Worm (Caenorhabditis elegans): ENCODE results near the gene C13B4.1.

Gene C13B4.1

DNA sequence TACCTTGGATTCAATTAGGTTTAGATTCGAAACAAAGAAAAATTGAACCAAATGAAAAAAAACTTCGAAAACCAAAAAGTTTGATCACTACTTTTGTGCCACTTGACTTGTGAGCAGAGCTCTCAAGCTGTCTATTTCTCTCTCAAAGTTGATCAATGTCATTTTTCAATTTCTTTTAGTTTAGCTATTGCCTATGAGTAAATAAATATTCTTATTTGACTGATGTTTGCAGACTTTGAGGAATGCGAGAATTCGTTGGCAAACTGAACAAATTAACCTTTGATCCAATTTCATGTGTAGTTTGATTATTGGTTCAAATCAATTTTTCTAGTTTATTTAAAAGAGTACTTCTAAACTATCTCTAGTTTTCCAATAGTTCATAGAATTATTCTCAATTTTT lies 4.4 kb upstream of the C13B4.1 start:
- TF ChIP-seq cnd-1 (tag; optimal IDR thresholded peaks at IDR 0.05) (no peak), ceh-39 (tag; optimal IDR thresholded peaks at IDR 0.05) (no peak), lsy-2 (tag; optimal IDR thresholded peaks at IDR 0.05) (no peak), unc-120 (tag; optimal IDR thresholded peaks at IDR 0.05; ENCODE audit: poor library complexity, severe bottlenecking) (no peak), ham-2 (GFP tag; optimal IDR thresholded peaks at IDR 0.05) (no peak), ces-1 (GFP tag; optimal IDR thresholded peaks at IDR 0.05) (no peak), ztf-11 (tag; optimal IDR thresholded peaks at IDR 0.05) (no peak), zip-8 (tag; optimal IDR thresholded peaks at IDR 0.05) (no peak), nhr-2 (tag; optimal IDR thresholded peaks at IDR 0.05) (no peak), nhr-76 (tag; optimal IDR thresholded peaks at IDR 0.05) (no peak), unc-39 (tag; optimal IDR thresholded peaks at IDR 0.05) (no peak), blmp-1 (tag; optimal IDR thresholded peaks at IDR 0.05) (no peak), flh-1 (GFP tag; optimal IDR thresholded peaks at IDR 0.05) (no peak), lin-13 (tag; optimal IDR thresholded peaks at IDR 0.05) (no peak), unc-62 (GFP tag; optimal IDR thresholded peaks at IDR 0.05) (no peak), M03D4.4 (tag; optimal IDR thresholded peaks at IDR 0.05) (no peak), lin-32 (GFP tag; optimal IDR thresholded peaks at IDR 0.05) (no peak), elt-1 (tag; optimal IDR thresholded peaks at IDR 0.05; ENCODE audit: borderline replicate concordance, insufficient read depth) (no peak), nhr-237 (tag; optimal IDR thresholded peaks at IDR 0.05) (no peak), drap-1 (GFP tag; optimal IDR thresholded peaks at IDR 0.05) (no peak)

DNA sequence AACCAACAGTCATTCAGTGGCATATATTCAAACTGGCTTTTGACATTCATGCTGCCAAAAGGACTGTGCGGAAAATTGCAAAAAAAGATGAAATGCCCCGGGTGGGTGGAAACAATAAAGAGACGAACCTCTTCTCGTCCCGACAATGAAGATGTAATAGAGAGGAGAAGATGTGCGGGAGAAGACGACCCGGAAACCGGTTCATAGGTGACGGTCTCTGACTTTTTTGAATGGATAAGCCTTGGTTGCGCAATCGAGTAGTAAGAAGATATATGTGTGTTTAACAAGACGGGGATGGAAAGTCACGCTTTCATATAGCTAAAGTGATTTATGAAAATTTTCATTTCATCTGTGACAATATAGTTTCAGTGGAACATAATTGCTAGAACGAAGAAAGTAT lies 1.3 kb upstream of the C13B4.1 start:
- TF ChIP-seq blmp-1 (tag; optimal IDR thresholded peaks at IDR 0.05) (no peak), ceh-43 (GFP tag; optimal IDR thresholded peaks at IDR 0.05) (no peak), cnd-1 (tag; optimal IDR thresholded peaks at IDR 0.05) (no peak), pha-4 (tag; optimal IDR thresholded peaks at IDR 0.05) (no peak), unc-120 (tag; optimal IDR thresholded peaks at IDR 0.05; ENCODE audit: poor library complexity, severe bottlenecking) (no peak), unc-62 (GFP tag; optimal IDR thresholded peaks at IDR 0.05) (peak; percentile 1), zip-8 (tag; optimal IDR thresholded peaks at IDR 0.05) (peak; percentile 38), nhr-237 (tag; optimal IDR thresholded peaks at IDR 0.05) (no peak), elt-1 (tag; optimal IDR thresholded peaks at IDR 0.05; ENCODE audit: borderline replicate concordance, insufficient read depth) (no peak)

DNA sequence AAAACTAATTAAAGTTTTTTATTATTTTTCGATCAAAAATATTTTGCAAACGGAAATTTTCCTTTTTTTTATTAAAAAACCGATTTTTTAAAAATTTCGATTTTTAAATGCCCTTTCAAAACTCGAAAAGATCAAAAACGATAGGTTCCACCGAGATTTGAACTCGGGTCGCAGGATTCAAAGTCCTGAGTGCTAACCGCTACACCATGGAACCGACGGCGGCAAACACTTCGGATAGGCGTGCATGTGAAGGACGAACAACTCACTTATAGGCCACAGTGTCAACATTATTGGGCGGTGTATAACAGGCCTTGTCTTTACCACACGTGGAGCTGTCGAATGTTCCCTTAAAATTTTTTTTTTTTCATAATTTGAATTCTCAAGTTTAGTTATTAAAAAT lies 4.7 kb downstream of the C13B4.1 start:
- no peak for TF ChIP-seq ham-2 (GFP tag; optimal IDR thresholded peaks at IDR 0.05)
- no peak for TF ChIP-seq nhr-76 (tag; optimal IDR thresholded peaks at IDR 0.05)
- peak; percentile 30 for TF ChIP-seq cnd-1 (tag; optimal IDR thresholded peaks at IDR 0.05)
- peak; percentile 20 for TF ChIP-seq M03D4.4 (tag; optimal IDR thresholded peaks at IDR 0.05)
- TF ChIP-seq bed-3 (GFP tag; optimal IDR thresholded peaks at IDR 0.05), result no peak
- peak; percentile 6 for TF ChIP-seq nhr-2 (tag; optimal IDR thresholded peaks at IDR 0.05)
- no peak for TF ChIP-seq mls-2 (tag; optimal IDR thresholded peaks at IDR 0.05)
- no peak for TF ChIP-seq hlh-1 (tag; optimal IDR thresholded peaks at IDR 0.05)
- no peak for TF ChIP-seq lsy-2 (tag; optimal IDR thresholded peaks at IDR 0.05)
- TF ChIP-seq ceh-83 (GFP tag; optimal IDR thresholded peaks at IDR 0.05), result peak; percentile 18
- TF ChIP-seq mab-5 (tag; optimal IDR thresholded peaks at IDR 0.05), result no peak
- TF ChIP-seq ceh-39 (tag; optimal IDR thresholded peaks at IDR 0.05), result no peak
- TF ChIP-seq drap-1 (GFP tag; optimal IDR thresholded peaks at IDR 0.05), result peak; percentile 10

DNA sequence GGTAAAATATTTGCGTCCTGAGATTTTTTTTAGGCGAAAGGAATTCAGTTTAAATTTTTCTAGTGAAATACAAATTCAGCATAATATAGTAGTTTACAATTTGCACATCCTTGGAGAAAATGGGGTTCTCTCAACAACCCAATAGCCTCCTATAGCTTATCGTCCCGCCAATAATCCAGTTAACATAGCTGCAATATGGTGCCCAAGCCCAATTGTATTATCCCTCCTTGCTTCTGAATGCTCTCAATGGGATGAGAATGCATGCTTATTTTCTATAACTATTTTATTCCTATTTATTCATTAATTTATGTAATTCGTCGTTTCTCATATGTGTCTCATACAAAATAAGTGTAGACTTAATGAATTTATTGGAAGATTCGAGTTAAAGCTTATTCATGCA lies 9.4 kb downstream of the C13B4.1 start:
- TF ChIP-seq ces-1 (GFP tag; optimal IDR thresholded peaks at IDR 0.05) (peak; percentile 99), tbx-8 (GFP tag; optimal IDR thresholded peaks at IDR 0.05) (no peak), sem-2 (GFP tag; optimal IDR thresholded peaks at IDR 0.05) (no peak)

DNA sequence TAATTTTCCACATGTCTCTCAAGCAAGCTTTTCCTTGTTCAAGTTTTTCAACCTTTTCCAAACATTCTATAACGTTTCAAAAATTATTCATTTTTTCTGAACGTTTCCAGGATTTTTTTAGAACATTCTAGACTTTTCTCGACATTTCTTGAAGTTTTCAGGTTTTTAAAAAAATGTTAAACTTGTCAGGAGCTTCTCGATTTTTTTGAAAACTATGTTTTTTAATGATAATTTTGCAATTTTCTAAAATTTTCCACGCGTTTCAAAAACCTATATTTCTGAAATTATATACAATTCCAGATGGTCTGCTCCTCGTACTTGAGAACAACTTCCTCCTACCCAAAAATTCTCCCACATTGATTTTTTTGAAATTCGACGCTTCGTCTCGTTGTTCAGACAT lies 24.1 kb downstream of the C13B4.1 start, which contains the start of gene dmsr-6:
Gene dmsr-6 (plus strand): TSS at position 301 of the 400 bp plus-strand sequence.
- no peak for TF ChIP-seq tbx-8 (GFP tag; optimal IDR thresholded peaks at IDR 0.05)
- TF ChIP-seq sem-2 (GFP tag; optimal IDR thresholded peaks at IDR 0.05), result no peak
- no peak for TF ChIP-seq elt-1 (tag; optimal IDR thresholded peaks at IDR 0.05; ENCODE audit: borderline replicate concordance, insufficient read depth)
- TF ChIP-seq ceh-43 (GFP tag; optimal IDR thresholded peaks at IDR 0.05), result no peak
- TF ChIP-seq pha-4 (tag; optimal IDR thresholded peaks at IDR 0.05), result no peak
- no peak for TF ChIP-seq ham-2 (GFP tag; optimal IDR thresholded peaks at IDR 0.05)
- no peak for TF ChIP-seq bed-3 (GFP tag; optimal IDR thresholded peaks at IDR 0.05)
- TF ChIP-seq drap-1 (GFP tag; optimal IDR thresholded peaks at IDR 0.05), result no peak
- no peak for TF ChIP-seq nhr-76 (tag; optimal IDR thresholded peaks at IDR 0.05)
- TF ChIP-seq M03D4.4 (tag; optimal IDR thresholded peaks at IDR 0.05), result no peak

All from whole organism, mixed stage, embryonic.